Worm (Caenorhabditis elegans): ENCODE results near the gene ZK1307.1.

DNA sequence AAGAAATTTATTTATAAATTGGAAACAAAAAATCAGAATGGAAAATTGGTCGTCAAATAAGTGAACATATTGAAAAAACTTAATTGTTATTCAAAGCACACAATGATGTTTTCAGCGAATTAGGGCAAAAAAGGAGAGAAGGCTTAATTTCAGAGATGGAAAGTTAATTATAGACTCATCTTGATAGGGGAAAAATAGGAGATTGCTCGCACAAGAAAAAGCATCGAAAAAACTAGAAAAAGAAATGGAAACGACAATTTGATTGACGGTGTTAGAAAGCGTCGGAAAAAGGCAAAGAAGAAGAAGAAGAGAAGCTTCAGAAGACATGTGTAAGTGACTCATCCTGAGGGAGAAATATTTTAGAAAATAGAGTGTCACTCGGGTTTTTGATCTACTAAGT lies 40.6 kb upstream of the ZK1307.1 start:
- TF ChIP-seq med-1 (GFP tag; optimal IDR thresholded peaks at IDR 0.05; ENCODE audit: insufficient read depth) (no peak), flt-1 (GFP tag; IDR thresholded peaks at IDR 0.05) (no peak), ztf-23 (GFP tag; IDR thresholded peaks at IDR 0.05) (no peak), klf-2 (GFP tag; conservative IDR thresholded peaks at IDR 0.05) (no peak)
